Worm (Caenorhabditis elegans) whole organism, young adult: ENCODE data around the gene mct-6.

Source experiments
- B0019.2 ChIP-seq: fragments of 200-800 bp; sonication (Bioruptor generic); conservative IDR thresholded peaks from 2 replicates; pipeline ENCODE4 v1.3.6; 2022; ENCODE audit warnings: missing genetic modification reagents, missing genetic modification characterization, missing compliant biosample characterization
- B0035.1 ChIP-seq: sonication (generic microtip); optimal IDR thresholded peaks from 2 replicates; lab custom pipeline; 2016; ENCODE audit warnings: missing genetic modification characterization, mild to moderate bottlenecking, missing compliant biosample characterization, missing genotype, missing genetic modification reagents
- B0336.3 ChIP-seq: fragments of 200-800 bp; sonication (Bioruptor generic); IDR thresholded peaks from 2 replicates; pipeline ENCODE4 v1.3.6; 2022; ENCODE audit warnings: missing genetic modification characterization, missing compliant biosample characterization
- C06A6.2 ChIP-seq: fragments of 200-800 bp; sonication (Bioruptor generic); conservative IDR thresholded peaks from 2 replicates; pipeline ENCODE4 v1.3.6; 2022; ENCODE audit warnings: missing genetic modification characterization, missing compliant biosample characterization
- D2030.7 ChIP-seq: fragments of 200-800 bp; sonication (Bioruptor generic); IDR thresholded peaks from 2 replicates; pipeline ENCODE4 v1.3.6; 2022; ENCODE audit warnings: missing genetic modification reagents, missing genetic modification characterization, missing compliant biosample characterization
- F22D6.2 ChIP-seq: sonication (generic microtip); optimal IDR thresholded peaks from 2 replicates; lab custom pipeline; 2016; ENCODE audit warnings: mild to moderate bottlenecking, missing genetic modification characterization, missing compliant biosample characterization
- F39B2.1 ChIP-seq: fragments of 200-800 bp; sonication (Bioruptor generic); IDR thresholded peaks from 2 replicates; pipeline ENCODE4 v1.3.6; 2022; ENCODE audit warnings: missing genetic modification reagents, missing genetic modification characterization, missing compliant biosample characterization
- F49E8.2 ChIP-seq: sonication (generic microtip); optimal IDR thresholded peaks from 3 replicates; lab custom pipeline; 2017; ENCODE audit warnings: missing genetic modification characterization, mild to moderate bottlenecking, missing compliant biosample characterization, antibody characterized with exemption, moderate library complexity; ENCODE audit not compliant: insufficient read depth
- F57A8.1 ChIP-seq: fragments of 200-800 bp; sonication (Bioruptor generic); optimal IDR thresholded peaks from 2 replicates; lab custom pipeline; 2018; ENCODE audit warnings: mild to moderate bottlenecking, missing genetic modification characterization, moderate library complexity, missing compliant biosample characterization
- T07F8.4 ChIP-seq: sonication (generic microtip); optimal IDR thresholded peaks from 2 replicates; lab custom pipeline; 2016; ENCODE audit warnings: mild to moderate bottlenecking, missing genetic modification characterization, moderate library complexity, missing compliant biosample characterization
- Y53F4B.3 ChIP-seq: fragments of 200-800 bp; sonication (Bioruptor generic); IDR thresholded peaks from 2 replicates; pipeline ENCODE4 v1.3.6; 2022; ENCODE audit warnings: missing genetic modification reagents, missing genetic modification characterization, missing compliant biosample characterization
- ama-1 ChIP-seq, 3 experiments: fragments of 150-350 bp in 1 of 3; sonication (generic microtip) in 2 of 3; optimal IDR thresholded peaks; 2 replicates each; lab custom pipeline; 2014 to 2018; ENCODE audit warnings: missing biosample characterization in 2 of 3, missing genetic modification characterization in 2 of 3, missing genetic modification reagents in 2 of 3
- aptf-2 ChIP-seq: fragments of 200-800 bp; sonication (Bioruptor generic); conservative IDR thresholded peaks from 2 replicates; pipeline ENCODE4 v1.3.6; 2022; ENCODE audit warnings: missing genetic modification reagents, missing genetic modification characterization, missing compliant biosample characterization
- aptf-3 ChIP-seq: fragments of 200-800 bp; sonication (Bioruptor generic); IDR thresholded peaks from 2 replicates; pipeline ENCODE4 v1.3.6; 2022; ENCODE audit warnings: missing genetic modification characterization, missing compliant biosample characterization
- atf-7 ChIP-seq: sonication (generic microtip); optimal IDR thresholded peaks from 2 replicates; lab custom pipeline; 2017; ENCODE audit warnings: mild to moderate bottlenecking, missing genetic modification characterization, missing compliant biosample characterization
- athp-1 ChIP-seq: sonication (generic microtip); optimal IDR thresholded peaks from 2 replicates; lab custom pipeline; 2017; ENCODE audit warnings: mild to moderate bottlenecking, missing genetic modification characterization, missing compliant biosample characterization
- attf-3 ChIP-seq: fragments of 200-800 bp; sonication (Bioruptor generic); conservative IDR thresholded peaks from 2 replicates; pipeline ENCODE4 v1.3.6; 2022; ENCODE audit warnings: missing genetic modification reagents, missing genetic modification characterization, missing compliant biosample characterization
- cebp-1 ChIP-seq, 2 experiments: fragments of 200-800 bp in 1 of 2; sonication (Bioruptor generic) in 1 of 2; sonication (generic microtip) in 1 of 2; IDR thresholded peaks in 1 of 2; optimal IDR thresholded peaks in 1 of 2; 2 replicates each; pipeline versions ENCODE4 v1.3.6 to Lab custom; 2017 to 2022; ENCODE audit warnings: missing compliant biosample characterization in 2 of 2, missing genetic modification characterization in 2 of 2, mild to moderate bottlenecking in 1 of 2, missing genetic modification reagents in 1 of 2, moderate library complexity in 1 of 2
- ceh-100 ChIP-seq: fragments of 200-800 bp; sonication (Bioruptor generic); IDR thresholded peaks from 2 replicates; pipeline ENCODE4 v1.3.6; 2022; ENCODE audit warnings: missing genetic modification reagents, missing genetic modification characterization, missing compliant biosample characterization
- chd-7 ChIP-seq: sonication (generic microtip); optimal IDR thresholded peaks from 2 replicates; lab custom pipeline; 2016; ENCODE audit warnings: mild to moderate bottlenecking, missing genetic modification characterization, moderate library complexity, missing compliant biosample characterization
- dox-1 ChIP-seq: fragments of 200-800 bp; sonication (Bioruptor generic); IDR thresholded peaks from 2 replicates; pipeline ENCODE4 v1.3.6; 2022; ENCODE audit warnings: missing genetic modification reagents, missing genetic modification characterization, missing compliant biosample characterization
- egl-18 ChIP-seq: fragments of 200-800 bp; sonication (Bioruptor generic); IDR thresholded peaks from 2 replicates; pipeline ENCODE4 v1.3.6; 2022; ENCODE audit warnings: missing genetic modification reagents, missing genetic modification characterization, missing compliant biosample characterization
- him-1 ChIP-seq: sonication (generic microtip); optimal IDR thresholded peaks from 2 replicates; lab custom pipeline; 2016; ENCODE audit warnings: missing genotype, missing genetic modification reagents, missing genetic modification characterization, missing compliant biosample characterization
- hlh-12 ChIP-seq: sonication (generic microtip); optimal IDR thresholded peaks from 2 replicates; lab custom pipeline; 2016; ENCODE audit warnings: missing genetic modification characterization, missing compliant biosample characterization
- hrde-1 ChIP-seq: sonication (generic microtip); optimal IDR thresholded peaks from 2 replicates; lab custom pipeline; 2016; ENCODE audit warnings: missing genetic modification characterization, mild to moderate bottlenecking, missing compliant biosample characterization, moderate library complexity, missing genotype, missing genetic modification reagents, borderline replicate concordance
- let-526 ChIP-seq: fragments of 200-800 bp; sonication (Bioruptor generic); IDR thresholded peaks from 2 replicates; pipeline ENCODE4 v1.3.6; 2022; ENCODE audit warnings: missing genetic modification reagents, missing genetic modification characterization, missing compliant biosample characterization
- lin-40 ChIP-seq: sonication (generic microtip); optimal IDR thresholded peaks from 2 replicates; lab custom pipeline; 2016; ENCODE audit warnings: missing genetic modification characterization, mild to moderate bottlenecking, missing compliant biosample characterization, missing genotype, missing genetic modification reagents
- lin-54 ChIP-seq: fragments of 200-800 bp; sonication (Bioruptor generic); optimal IDR thresholded peaks from 2 replicates; lab custom pipeline; 2018; ENCODE audit warnings: mild to moderate bottlenecking, missing genetic modification characterization, missing compliant biosample characterization
- lir-1 ChIP-seq: fragments of 200-800 bp; sonication (Bioruptor generic); conservative IDR thresholded peaks from 2 replicates; pipeline ENCODE4 v1.3.6; 2022; ENCODE audit warnings: missing genetic modification reagents, missing genetic modification characterization, missing compliant biosample characterization
- madf-6 ChIP-seq: fragments of 200-800 bp; sonication (Bioruptor generic); IDR thresholded peaks from 2 replicates; pipeline ENCODE4 v1.3.6; 2022; ENCODE audit warnings: missing genetic modification reagents, missing genetic modification characterization, missing compliant biosample characterization
- madf-8 ChIP-seq: fragments of 200-800 bp; sonication (Bioruptor generic); conservative IDR thresholded peaks from 2 replicates; pipeline ENCODE4 v1.3.6; 2022; ENCODE audit warnings: missing genetic modification reagents, missing genetic modification characterization, missing compliant biosample characterization
- mel-28 ChIP-seq: sonication (generic microtip); optimal IDR thresholded peaks from 2 replicates; lab custom pipeline; 2016; ENCODE audit warnings: borderline replicate concordance, mild to moderate bottlenecking, missing genetic modification characterization, missing compliant biosample characterization
- nfyb-1 ChIP-seq: fragments of 200-800 bp; sonication (Bioruptor generic); IDR thresholded peaks from 2 replicates; pipeline ENCODE4 v1.3.6; 2022; ENCODE audit warnings: missing genetic modification reagents, missing genetic modification characterization, missing compliant biosample characterization
- nhr-80 ChIP-seq: sonication (generic microtip); optimal IDR thresholded peaks from 2 replicates; lab custom pipeline; 2016; ENCODE audit warnings: missing genetic modification characterization, missing compliant biosample characterization
- nhr-90 ChIP-seq: sonication (generic microtip); optimal IDR thresholded peaks from 2 replicates; lab custom pipeline; 2016; ENCODE audit warnings: missing genotype, mild to moderate bottlenecking, missing genetic modification characterization, missing compliant biosample characterization
- pha-4 ChIP-seq: fragments of 150-350 bp; sonication (generic microtip); optimal IDR thresholded peaks from 2 replicates; lab custom pipeline; 2014; ENCODE audit warnings: missing biosample characterization, missing genetic modification reagents, missing genetic modification characterization
- repo-1 ChIP-seq: sonication (generic microtip); optimal IDR thresholded peaks from 2 replicates; lab custom pipeline; 2017; ENCODE audit warnings: mild to moderate bottlenecking, missing genetic modification characterization, missing compliant biosample characterization
- sdz-38 ChIP-seq: sonication (generic microtip); optimal IDR thresholded peaks from 2 replicates; lab custom pipeline; 2016; ENCODE audit warnings: missing genotype, missing genetic modification characterization, missing compliant biosample characterization
- sea-2 ChIP-seq: fragments of 200-800 bp; sonication (Bioruptor generic); IDR thresholded peaks from 2 replicates; pipeline ENCODE4 v1.3.6; 2022; ENCODE audit warnings: missing genetic modification characterization, missing compliant biosample characterization
- snpc-1.1 ChIP-seq: sonication (generic microtip); optimal IDR thresholded peaks from 2 replicates; lab custom pipeline; 2017; ENCODE audit warnings: missing genetic modification characterization, mild to moderate bottlenecking, missing compliant biosample characterization, antibody characterized with exemption, moderate library complexity, missing genotype, missing genetic modification reagents; ENCODE audit not compliant: insufficient read depth
- snpc-1.3 ChIP-seq: sonication (generic microtip); optimal IDR thresholded peaks from 2 replicates; lab custom pipeline; 2017; ENCODE audit warnings: missing genetic modification characterization, mild to moderate bottlenecking, missing compliant biosample characterization, antibody characterized with exemption, moderate library complexity, missing genotype, missing genetic modification reagents; ENCODE audit not compliant: insufficient read depth
- snpc-3.4 ChIP-seq: sonication (generic microtip); optimal IDR thresholded peaks from 2 replicates; lab custom pipeline; 2017; ENCODE audit warnings: missing genetic modification characterization, mild to moderate bottlenecking, missing compliant biosample characterization, antibody characterized with exemption, moderate library complexity, missing genotype, missing genetic modification reagents
- snpc-4 ChIP-seq, 5 experiments: fragments of 150-350 bp in 1 of 5; sonication (generic microtip) in 4 of 5; optimal IDR thresholded peaks; 2 replicates each; lab custom pipeline; 2014 to 2018; ENCODE audit warnings: missing genetic modification characterization in 5 of 5, missing biosample characterization in 3 of 5, antibody characterized with exemption in 2 of 5, mild to moderate bottlenecking in 2 of 5, missing compliant biosample characterization in 2 of 5, missing genotype in 2 of 5, moderate library complexity in 2 of 5, missing genetic modification reagents in 1 of 5
- unc-62 ChIP-seq: fragments of 150-350 bp; optimal IDR thresholded peaks from 2 replicates; lab custom pipeline; 2014; ENCODE audit warnings: missing biosample characterization, missing genetic modification reagents, missing genetic modification characterization
- zfh-2 ChIP-seq: fragments of 200-800 bp; sonication (Bioruptor generic); conservative IDR thresholded peaks from 2 replicates; pipeline ENCODE4 v1.3.6; 2022; ENCODE audit warnings: missing genetic modification reagents, missing genetic modification characterization, missing compliant biosample characterization
- ztf-18 ChIP-seq: sonication (generic microtip); optimal IDR thresholded peaks from 2 replicates; lab custom pipeline; 2016; ENCODE audit warnings: missing genotype, mild to moderate bottlenecking, missing genetic modification characterization, missing compliant biosample characterization
- ztf-22 ChIP-seq: fragments of 200-800 bp; sonication (Bioruptor generic); optimal IDR thresholded peaks from 2 replicates; lab custom pipeline; 2018; ENCODE audit warnings: mild to moderate bottlenecking, missing genetic modification characterization, moderate library complexity, missing compliant biosample characterization

Gene mct-6

DNA sequence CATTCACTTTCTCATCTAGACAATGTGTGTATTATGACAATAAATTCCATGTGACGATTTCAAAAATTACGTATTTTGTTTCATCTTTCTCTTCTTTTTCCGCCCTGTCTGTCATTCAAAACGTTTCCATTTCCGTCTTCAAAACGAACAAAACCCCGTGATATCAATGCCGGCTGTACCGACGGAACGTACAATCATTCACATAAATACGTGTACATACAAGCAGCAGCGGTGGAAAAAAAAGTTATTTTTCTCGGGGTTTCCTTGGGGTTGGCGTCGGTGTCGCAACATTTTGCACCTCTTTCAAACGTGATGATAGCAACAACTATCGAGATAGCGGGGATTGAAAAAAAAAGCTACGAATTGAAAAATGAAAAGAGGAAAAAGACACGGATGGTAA lies 45.3 kb downstream of the mct-6 start (continued):
- no peak for TF ChIP-seq madf-6 (GFP tag; lab: Robert Waterston, UW)
- TF ChIP-seq T07F8.4 (tag; lab: Kevin White, UChicago), result no peak
- no peak for TF ChIP-seq aptf-3 (GFP tag; lab: Robert Waterston, UW)
- TF ChIP-seq chd-7 (tag; lab: Kevin White, UChicago), result no peak
- TF ChIP-seq athp-1, result no peak
- TF ChIP-seq ztf-18 (tag; lab: Kevin White, UChicago), result no peak
- TF ChIP-seq mel-28 (tag; lab: Kevin White, UChicago), result no peak
- peak; percentile 62; the same call in 1 of the 2 replicates for TF ChIP-seq dox-1 (GFP tag; lab: Robert Waterston, UW)
- peak; percentile 72 for TF ChIP-seq lin-40
- peak; percentile 17 for TF ChIP-seq nhr-90 (tag; lab: Kevin White, UChicago)
- no peak for TF ChIP-seq madf-8 (GFP tag; lab: Robert Waterston, UW)
- no peak for TF ChIP-seq ceh-100
- TF ChIP-seq nfyb-1 (GFP tag; lab: Robert Waterston, UW), result no peak
- peak; percentile 13 for TF ChIP-seq atf-7 (tag; lab: Kevin White, UChicago)
- TF ChIP-seq F22D6.2, result no peak
- TF ChIP-seq F57A8.1 (GFP tag; lab: Kevin White, UChicago), result no peak
- no peak for TF ChIP-seq F39B2.1 (GFP tag; lab: Robert Waterston, UW)
- peak; percentile 95 for TF ChIP-seq nhr-80 (tag; lab: Kevin White, UChicago)
- TF ChIP-seq snpc-1.1 (tag; lab: Kevin White, UChicago), result no peak
- no peak for TF ChIP-seq ama-1 (optimal IDR thresholded peaks at IDR 0.05; lab: Kevin White, UChicago)
- no peak for TF ChIP-seq ama-1 (GFP tag; optimal IDR thresholded peaks at IDR 0.05; lab: Kevin White, UChicago)
- TF ChIP-seq snpc-1.3 (tag; lab: Kevin White, UChicago), result no peak
- no peak for TF ChIP-seq repo-1 (tag; lab: Kevin White, UChicago)
- no peak for TF ChIP-seq snpc-4 (GFP tag; optimal IDR thresholded peaks at IDR 0.05; lab: Kevin White, UChicago)
- TF ChIP-seq snpc-4 (tag; optimal IDR thresholded peaks at IDR 0.05; lab: Kevin White, UChicago), result peak in 2 of 4 experiments; percentile 44 to 59
- TF ChIP-seq B0019.2, result no peak
- no peak for TF ChIP-seq pha-4 (tag; lab: Kevin White, UChicago)
- no peak for TF ChIP-seq snpc-3.4 (tag; lab: Kevin White, UChicago)
- TF ChIP-seq lin-54 (GFP tag; lab: Kevin White, UChicago), result no peak
- no peak for TF ChIP-seq hrde-1
- no peak for TF ChIP-seq C06A6.2
- no peak for TF ChIP-seq sea-2
- TF ChIP-seq sdz-38 (tag; lab: Kevin White, UChicago), result no peak
- TF ChIP-seq unc-62 (GFP tag; lab: Kevin White, UChicago), result peak; percentile 66
- peak; percentile 61 for TF ChIP-seq ztf-22 (GFP tag; lab: Kevin White, UChicago)
- no peak for TF ChIP-seq D2030.7 (GFP tag; lab: Robert Waterston, UW)
- TF ChIP-seq let-526 (GFP tag; lab: Robert Waterston, UW), result no peak
- no peak for TF ChIP-seq Y53F4B.3 (GFP tag; lab: Robert Waterston, UW)
- no peak for TF ChIP-seq zfh-2
- no peak for TF ChIP-seq F49E8.2 (tag; lab: Kevin White, UChicago)
- TF ChIP-seq cebp-1 (GFP tag; IDR thresholded peaks at IDR 0.05; lab: Robert Waterston, UW), result peak; percentile 12; the same call in 1 of the 2 replicates
- TF ChIP-seq cebp-1 (tag; optimal IDR thresholded peaks at IDR 0.05; lab: Kevin White, UChicago), result peak; percentile 4
- TF ChIP-seq B0035.1 (tag; lab: Kevin White, UChicago), result no peak
- TF ChIP-seq hlh-12, result no peak
- no peak for TF ChIP-seq aptf-2 (GFP tag; lab: Robert Waterston, UW)
- no peak for TF ChIP-seq attf-3 (GFP tag; lab: Robert Waterston, UW)
- TF ChIP-seq lir-1 (GFP tag; lab: Robert Waterston, UW), result peak; percentile 69; the same call in 1 of the 2 replicates
- no peak for TF ChIP-seq egl-18 (GFP tag; lab: Robert Waterston, UW)
- no peak for TF ChIP-seq B0336.3
- TF ChIP-seq him-1 (tag; lab: Kevin White, UChicago), result no peak
